Fruit fly (Drosophila melanogaster) whole organism: Measurements from ENCODE around the gene CG15368.

ENCODE experiments used
- Dll ChIP-seq: fragments of >200 bp; optimal IDR thresholded peaks from 2 replicates; lab custom pipeline; 2017
- pan ChIP-seq: fragments of >200 bp; optimal IDR thresholded peaks from 2 replicates; lab custom pipeline; 2017
- psq ChIP-seq: fragments of >200 bp; optimal IDR thresholded peaks from 2 replicates; lab custom pipeline; 2017
- usp ChIP-seq: fragments of >200 bp; optimal IDR thresholded peaks from 2 replicates; lab custom pipeline; 2017; ENCODE audit warnings: missing biosample characterization, missing genetic modification characterization, mixed read lengths

- TF ChIP-seq Dll (lab: Kevin White, UChicago) (no peak), pan (no peak), psq (no peak), usp (no peak)
Observed at dm6 chrX:9243417-9243884, 27.9 kb downstream of the CG15368 start, which contains the start of the genes mxc and Larp7.
